Worm (Caenorhabditis elegans) whole organism, L4 larva: ENCODE measurements around the gene ZK154.1.

Experiments used
- F49E8.2 ChIP-seq: sonication (generic microtip); optimal IDR thresholded peaks from 2 replicates; lab custom pipeline; 2016; ENCODE audit warnings: missing compliant biosample characterization, mild to moderate bottlenecking, missing genetic modification characterization, borderline replicate concordance
- Y48G9A.11 ChIP-seq: fragments of 200-800 bp; sonication (Bioruptor generic); IDR thresholded peaks from 2 replicates; pipeline ENCODE4 v1.3.6; 2022; ENCODE audit warnings: missing genetic modification reagents, missing genetic modification characterization, missing compliant biosample characterization
- ZK546.5 ChIP-seq, 2 experiments: sonication (generic microtip); optimal IDR thresholded peaks; 2 replicates each; lab custom pipeline; 2017; ENCODE audit warnings: missing biosample characterization in 2 of 2, missing genetic modification characterization in 2 of 2
- aha-1 ChIP-seq: fragments of 150-350 bp; peaks from one replicate; lab custom pipeline; 2014; ENCODE audit warnings: missing biosample characterization, missing genetic modification characterization
- ama-1 ChIP-seq: fragments of 150-350 bp; optimal IDR thresholded peaks from 2 replicates; lab custom pipeline; 2014; ENCODE audit warnings: inconsistent platforms, mixed read lengths
- arid-1 ChIP-seq: fragments of 200-800 bp; sonication (Bioruptor generic); conservative IDR thresholded peaks from 2 replicates; pipeline ENCODE4 v1.3.6; 2022; ENCODE audit warnings: missing genetic modification reagents, missing genetic modification characterization, missing compliant biosample characterization
- ceh-28 ChIP-seq: fragments of 150-350 bp; optimal IDR thresholded peaks from 2 replicates; lab custom pipeline; 2014; ENCODE audit warnings: missing biosample characterization, missing genetic modification reagents, missing genetic modification characterization
- ceh-62 ChIP-seq: sonication (generic microtip); optimal IDR thresholded peaks from 2 replicates; lab custom pipeline; 2017; ENCODE audit warnings: missing biosample characterization, missing genetic modification characterization
- cey-2 ChIP-seq: sonication (generic microtip); optimal IDR thresholded peaks from 3 replicates; lab custom pipeline; 2017; ENCODE audit warnings: missing genetic modification characterization, mild to moderate bottlenecking, missing compliant biosample characterization, antibody characterized with exemption, borderline replicate concordance; ENCODE audit not compliant: insufficient read depth
- daf-8 ChIP-seq: fragments of 200-800 bp; sonication (Bioruptor generic); IDR thresholded peaks from 2 replicates; pipeline ENCODE4 v1.3.6; 2022; ENCODE audit warnings: missing genetic modification characterization, missing compliant biosample characterization
- dpl-1 ChIP-seq: fragments of 150-350 bp; optimal IDR thresholded peaks from 2 replicates; lab custom pipeline; 2014; ENCODE audit warnings: missing biosample characterization, missing genetic modification reagents, missing genetic modification characterization
- egl-43 ChIP-seq: fragments of 200-800 bp; sonication (Bioruptor generic); IDR thresholded peaks from 2 replicates; pipeline ENCODE4 v1.3.6; 2022; ENCODE audit warnings: missing genetic modification reagents, missing genetic modification characterization, missing compliant biosample characterization
- fkh-10 ChIP-seq: fragments of 150-350 bp; optimal IDR thresholded peaks from 2 replicates; lab custom pipeline; 2014; ENCODE audit warnings: missing biosample characterization, missing genetic modification reagents, missing genetic modification characterization
- hif-1 ChIP-seq, 2 experiments: sonication (generic microtip); optimal IDR thresholded peaks; 2 replicates each; lab custom pipeline; 2016 to 2017; ENCODE audit warnings: missing compliant biosample characterization in 2 of 2, missing genetic modification characterization in 2 of 2, missing genetic modification reagents in 2 of 2, missing genotype in 2 of 2, mild to moderate bottlenecking in 1 of 2
- hmg-1.1 ChIP-seq: fragments of 200-800 bp; sonication (Bioruptor generic); IDR thresholded peaks from 2 replicates; pipeline ENCODE4 v1.3.6; 2022; ENCODE audit warnings: missing genetic modification reagents, missing genetic modification characterization, missing compliant biosample characterization
- jun-1 ChIP-seq: fragments of 150-350 bp; optimal IDR thresholded peaks from 2 replicates; lab custom pipeline; 2014; ENCODE audit warnings: missing biosample characterization, missing genetic modification reagents, missing genetic modification characterization
- lin-29 ChIP-seq: fragments of 200-800 bp; sonication (Bioruptor generic); IDR thresholded peaks from 2 replicates; pipeline ENCODE4 v1.3.6; 2022; ENCODE audit warnings: missing genetic modification reagents, missing genetic modification characterization, missing compliant biosample characterization
- lin-38 ChIP-seq: fragments of 200-800 bp; sonication (Bioruptor generic); IDR thresholded peaks from 2 replicates; pipeline ENCODE4 v1.3.6; 2022; ENCODE audit warnings: missing genetic modification reagents, missing genetic modification characterization, missing compliant biosample characterization
- mdt-29 ChIP-seq: fragments of 200-800 bp; sonication (Bioruptor generic); IDR thresholded peaks from 2 replicates; pipeline ENCODE4 v1.3.6; 2022; ENCODE audit warnings: missing genetic modification reagents, missing genetic modification characterization, missing compliant biosample characterization
- nhr-11 ChIP-seq: fragments of 150-350 bp; optimal IDR thresholded peaks from 2 replicates; lab custom pipeline; 2014; ENCODE audit warnings: missing biosample characterization, missing genetic modification characterization
- nhr-111 ChIP-seq: fragments of 200-800 bp; sonication (Bioruptor generic); optimal IDR thresholded peaks from 2 replicates; lab custom pipeline; 2018; ENCODE audit warnings: mild to moderate bottlenecking, missing genetic modification characterization, missing compliant biosample characterization
- nhr-237 ChIP-seq: sonication (generic microtip); optimal IDR thresholded peaks from 2 replicates; lab custom pipeline; 2017; ENCODE audit warnings: missing biosample characterization, missing genetic modification characterization
- nhr-25 ChIP-seq: sonication (generic microtip); optimal IDR thresholded peaks from 2 replicates; lab custom pipeline; 2017; ENCODE audit warnings: missing genetic modification characterization, mild to moderate bottlenecking, missing compliant biosample characterization, antibody characterized with exemption, moderate library complexity, borderline replicate concordance; ENCODE audit not compliant: insufficient read depth
- nhr-41 ChIP-seq: fragments of 200-800 bp; sonication (Bioruptor generic); IDR thresholded peaks from 2 replicates; pipeline ENCODE4 v1.3.6; 2022; ENCODE audit warnings: missing genetic modification reagents, missing genetic modification characterization, missing compliant biosample characterization
- nhr-42 ChIP-seq: fragments of 200-800 bp; sonication (Bioruptor generic); IDR thresholded peaks from 2 replicates; pipeline ENCODE4 v1.3.6; 2022; ENCODE audit warnings: missing genetic modification characterization, missing compliant biosample characterization
- nhr-48 ChIP-seq: sonication (generic microtip); optimal IDR thresholded peaks from 2 replicates; lab custom pipeline; 2016; ENCODE audit warnings: mild to moderate bottlenecking, missing genetic modification characterization, missing compliant biosample characterization
- nhr-76 ChIP-seq: fragments of 150-350 bp; optimal IDR thresholded peaks from 2 replicates; lab custom pipeline; 2014; ENCODE audit warnings: missing biosample characterization, missing genetic modification characterization
- nhr-77 ChIP-seq: fragments of 150-350 bp; optimal IDR thresholded peaks from 2 replicates; lab custom pipeline; 2014; ENCODE audit warnings: missing biosample characterization, missing genetic modification characterization
- snpc-1.2 ChIP-seq: fragments of 200-800 bp; sonication (Bioruptor generic); IDR thresholded peaks from 2 replicates; pipeline ENCODE4 v1.3.6; 2022; ENCODE audit warnings: missing genetic modification reagents, missing genetic modification characterization, missing compliant biosample characterization
- tag-97 ChIP-seq: fragments of 200-800 bp; sonication (Bioruptor generic); IDR thresholded peaks from 2 replicates; pipeline ENCODE4 v1.3.6; 2022; ENCODE audit warnings: missing genetic modification characterization, missing compliant biosample characterization
- unc-62 ChIP-seq, 3 experiments: fragments of 150-350 bp in 1 of 3; sonication (generic microtip); optimal IDR thresholded peaks in 2 of 3; peaks in 1 of 3; 1 replicate in 1 of 3; 2 replicates in 2 of 3; lab custom pipeline; 2014 to 2017; ENCODE audit warnings: missing biosample characterization in 3 of 3, missing genetic modification characterization in 3 of 3, missing genetic modification reagents in 3 of 3, missing genotype in 1 of 3
- zfp-3 ChIP-seq: fragments of 200-800 bp; sonication (Bioruptor generic); conservative IDR thresholded peaks from 2 replicates; pipeline ENCODE4 v1.3.6; 2022; ENCODE audit warnings: missing genetic modification reagents, missing genetic modification characterization, missing compliant biosample characterization

Gene ZK154.1

DNA sequence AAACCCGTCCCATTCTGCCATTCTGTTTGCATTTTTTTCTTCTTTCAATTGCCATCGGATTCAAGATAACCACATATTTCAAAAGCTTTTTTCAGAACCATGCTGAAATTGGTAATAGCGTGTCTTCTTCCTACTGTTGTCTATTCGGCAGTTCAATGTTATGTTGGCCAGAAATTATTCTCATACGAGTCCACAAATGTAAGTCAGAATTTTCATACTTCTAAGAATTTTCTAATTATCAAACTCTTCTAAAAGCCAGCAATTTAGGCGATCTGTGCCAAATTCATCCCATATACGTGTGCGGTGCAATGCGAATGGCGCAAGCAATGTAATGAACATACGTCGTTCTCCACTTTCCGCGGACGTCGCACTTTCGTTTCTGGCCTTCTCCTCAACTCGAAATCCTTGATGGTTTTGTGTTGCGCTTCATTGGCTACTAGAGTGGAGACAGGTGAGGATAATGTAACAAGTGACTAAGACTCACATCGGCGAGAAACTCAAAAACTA lies at the start of gene ZK154.1:
TSS of gene ZK154.1 (plus strand) at position 51 of the 507 bp plus-strand sequence.
- peak; percentile 93 for TF ChIP-seq aha-1 (tag; lab: Kevin White, UChicago)
- no peak for TF ChIP-seq daf-8 (GFP tag; lab: Robert Waterston, UW)
- TF ChIP-seq snpc-1.2 (GFP tag; lab: Robert Waterston, UW) = no peak
- no peak for TF ChIP-seq mdt-29
- TF ChIP-seq egl-43 (GFP tag; lab: Robert Waterston, UW) = peak; percentile 36; the same call in 1 of the 2 replicates

DNA sequence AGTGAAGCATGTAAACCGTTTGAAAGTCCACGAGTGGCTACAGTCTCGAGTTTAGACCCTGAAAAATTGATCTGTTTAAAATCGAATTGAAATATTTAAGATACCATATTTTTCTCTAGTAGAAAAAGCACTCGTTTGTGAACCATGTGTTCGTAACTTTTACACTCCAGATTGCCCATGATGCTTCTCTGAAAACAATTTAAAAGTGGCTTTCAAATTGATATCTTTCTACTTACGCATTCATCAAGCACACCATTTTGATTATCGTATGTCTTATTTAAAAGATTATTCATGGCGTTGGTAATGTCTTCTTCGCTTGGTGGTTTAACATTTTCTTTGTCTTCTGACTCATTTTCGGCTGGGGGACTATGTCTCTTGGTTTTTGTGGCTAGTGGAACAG lies 45.8 kb upstream of the ZK154.1 start:
- TF ChIP-seq zfp-3 (GFP tag; lab: Robert Waterston, UW) = 0 out of 2 replicates have a peak, but pooled peaks have one; percentile 51
- no peak for TF ChIP-seq hif-1 (tag; optimal IDR thresholded peaks at IDR 0.05; lab: Kevin White, UChicago)

DNA sequence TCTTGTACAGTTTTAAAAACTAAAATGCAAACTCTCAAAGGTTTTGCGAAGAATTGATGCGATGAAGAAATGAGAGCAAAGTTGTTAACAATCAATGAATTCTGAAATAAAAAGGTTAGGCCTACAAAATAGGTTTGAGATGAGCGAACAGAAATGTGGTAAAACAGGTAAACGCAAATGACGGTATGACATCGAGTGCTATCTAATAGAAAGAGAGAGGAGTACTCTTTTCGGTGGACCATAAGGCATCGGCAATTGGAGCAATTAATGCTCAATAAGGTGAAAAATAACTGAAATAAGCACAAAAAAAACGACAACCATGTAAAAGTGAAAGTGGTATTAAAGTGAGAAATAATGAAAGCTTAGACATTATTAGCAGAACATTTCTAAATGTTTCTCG lies 43.2 kb upstream of the ZK154.1 start, which contains the start of gene set-12:
TSS of gene set-12 (minus strand) at position 101 of the 400 bp plus-strand sequence.
- TF ChIP-seq unc-62 (GFP tag; optimal IDR thresholded peaks at IDR 0.05 in 1 of 2; lab: Kevin White, UChicago) (peak in 1 of 2 experiments; percentile 17), unc-62 (tag; optimal IDR thresholded peaks at IDR 0.05; lab: Kevin White, UChicago) (no peak), ceh-28 (no peak), nhr-237 (tag; lab: Kevin White, UChicago) (no peak), hif-1 (tag; optimal IDR thresholded peaks at IDR 0.05; lab: Kevin White, UChicago) (no peak)

DNA sequence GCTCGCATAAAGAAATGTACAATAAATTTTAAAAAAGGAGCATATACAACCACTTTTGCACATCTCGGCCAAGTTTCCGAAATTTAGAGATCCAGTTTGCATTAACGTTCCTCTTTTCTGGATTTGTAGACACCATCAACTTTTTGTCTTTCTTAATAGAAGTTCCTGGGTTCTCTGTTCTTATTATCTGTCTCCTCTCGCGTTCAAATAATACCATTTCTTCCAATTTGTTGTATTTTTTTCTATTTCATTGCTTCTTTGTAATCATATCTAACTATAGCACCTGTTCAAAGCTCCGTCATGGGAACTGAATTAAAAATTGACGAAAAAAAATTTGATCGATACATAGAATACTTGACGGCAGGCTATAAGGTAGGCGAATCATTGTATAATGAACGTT lies 40.0 kb upstream of the ZK154.1 start, which contains the start of gene K09F5.1:
TSS of gene K09F5.1 (plus strand) at position 301 of the 400 bp plus-strand sequence.
- TF ChIP-seq F49E8.2 (tag; lab: Kevin White, UChicago) = no peak
- TF ChIP-seq lin-38 = no peak
- TF ChIP-seq hmg-1.1 (GFP tag; lab: Robert Waterston, UW) = no peak
- no peak for TF ChIP-seq nhr-76 (tag; lab: Kevin White, UChicago)
- no peak for TF ChIP-seq nhr-111
- TF ChIP-seq ceh-62 (tag; lab: Kevin White, UChicago) = no peak
- no peak for TF ChIP-seq fkh-10 (GFP tag; lab: Kevin White, UChicago)
- TF ChIP-seq dpl-1 = no peak
- TF ChIP-seq Y48G9A.11 = no peak
- no peak for TF ChIP-seq jun-1 (tag; lab: Kevin White, UChicago)

DNA sequence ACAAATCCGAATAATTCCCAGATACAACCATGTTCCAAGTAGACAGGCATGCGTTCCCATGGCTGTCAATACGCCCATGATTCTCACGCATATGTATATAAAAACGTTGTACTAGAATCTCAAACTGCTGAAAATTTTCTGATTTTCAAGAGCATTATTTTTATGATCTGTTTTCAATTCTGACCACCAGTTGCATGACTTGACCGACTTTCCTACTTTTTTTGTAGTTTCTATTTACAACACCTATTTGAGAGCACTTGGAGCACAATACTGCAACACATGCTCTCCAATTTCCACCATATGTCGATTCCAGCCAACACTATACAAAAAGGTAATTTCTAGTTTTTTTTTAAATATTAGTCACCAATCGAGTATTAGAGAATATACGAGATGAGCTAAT lies 35.4 kb upstream of the ZK154.1 start, which contains the start of gene ref-2:
TSS of gene ref-2 (plus strand) at position 301 of the 400 bp plus-strand sequence.
- TF ChIP-seq ama-1 (lab: Kevin White, UChicago) = no peak
- TF ChIP-seq nhr-11 = no peak
- TF ChIP-seq arid-1 (GFP tag; lab: Robert Waterston, UW) = no peak
- no peak for TF ChIP-seq cey-2 (tag; lab: Kevin White, UChicago)
- TF ChIP-seq nhr-25 (tag; lab: Kevin White, UChicago) = no peak
- no peak for TF ChIP-seq ZK546.5 (tag; optimal IDR thresholded peaks at IDR 0.05; lab: Kevin White, UChicago)
- no peak for TF ChIP-seq nhr-48 (tag; lab: Kevin White, UChicago)
- TF ChIP-seq nhr-42 (GFP tag; lab: Robert Waterston, UW) = no peak
- no peak for TF ChIP-seq nhr-77 (tag; lab: Kevin White, UChicago)
- no peak for TF ChIP-seq dpl-1
- no peak for TF ChIP-seq nhr-41 (GFP tag; lab: Robert Waterston, UW)
- TF ChIP-seq tag-97 = no peak
- TF ChIP-seq lin-29 (GFP tag; lab: Robert Waterston, UW) = no peak
